Fruit fly (Drosophila melanogaster): ENCODE results near the gene CG7573.

Gene CG7573

DNA sequence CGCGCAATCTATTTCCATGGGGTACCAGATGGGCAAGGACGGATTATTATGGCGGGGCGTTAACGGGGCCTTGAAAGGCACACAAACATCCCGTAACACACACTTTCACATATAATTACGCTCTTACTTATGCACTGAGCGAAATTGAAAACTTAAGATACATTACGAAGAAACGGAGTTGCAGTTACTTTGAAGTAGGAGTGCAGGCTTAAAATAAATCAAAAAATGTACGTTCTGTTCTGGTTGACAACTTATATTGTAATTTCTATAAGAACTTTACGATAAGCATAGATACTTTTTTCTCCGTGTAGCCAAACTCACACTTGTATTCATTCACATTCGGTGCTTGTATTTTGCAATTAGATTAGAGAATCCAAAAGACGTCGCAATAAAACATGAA, 41.5 kb downstream of the CG7573 start:
- TF ChIP-seq Dfd (GFP tag; optimal IDR thresholded peaks at IDR 0.05) (no peak), br (GFP tag; optimal IDR thresholded peaks at IDR 0.05) (peak; percentile 94), N (GFP tag; optimal IDR thresholded peaks at IDR 0.05) (no peak), Myc (optimal IDR thresholded peaks at IDR 0.05) (no peak), usp (GFP tag; optimal IDR thresholded peaks at IDR 0.05) (no peak), fru (GFP tag; optimal IDR thresholded peaks at IDR 0.05) (peak; percentile 96), psq (GFP tag; optimal IDR thresholded peaks at IDR 0.05) (peak; percentile 89), CG32264 (GFP tag; optimal IDR thresholded peaks at IDR 0.05) (peak; percentile 93), dl (GFP tag; optimal IDR thresholded peaks at IDR 0.05; ENCODE audit: insufficient read depth in 1 of 2, partially characterized antibody in 2 of 2) (no peak), pan (optimal IDR thresholded peaks at IDR 0.05) (no peak), sage (GFP tag; optimal IDR thresholded peaks at IDR 0.05) (peak; percentile 81), foxo (GFP tag; optimal IDR thresholded peaks at IDR 0.05) (peak; percentile 93 to 97), lola (GFP tag; optimal IDR thresholded peaks at IDR 0.05) (no peak), Sp1 (GFP tag; optimal IDR thresholded peaks at IDR 0.05) (peak; percentile 87), h (GFP tag; optimal IDR thresholded peaks at IDR 0.05) (peak; percentile 98), CrebA (GFP tag; optimal IDR thresholded peaks at IDR 0.05; ENCODE audit: borderline replicate concordance) (peak; percentile 82), dmrt93B (GFP tag; optimal IDR thresholded peaks at IDR 0.05) (peak; percentile 75), Hr83 (GFP tag; optimal IDR thresholded peaks at IDR 0.05; ENCODE audit: poor library complexity, severe bottlenecking) (no peak), rgr (GFP tag; optimal IDR thresholded peaks at IDR 0.05) (peak; percentile 97), Hnf4 (GFP tag; optimal IDR thresholded peaks at IDR 0.05) (peak; percentile 95), Abd-B (GFP tag; optimal IDR thresholded peaks at IDR 0.05) (no peak), Mio (GFP tag; optimal IDR thresholded peaks at IDR 0.05) (peak; percentile 79), GATAd (GFP tag; optimal IDR thresholded peaks at IDR 0.05) (peak; percentile 76), CG9705 (GFP tag; optimal IDR thresholded peaks at IDR 0.05) (peak; percentile 39), ey (GFP tag; optimal IDR thresholded peaks at IDR 0.05) (peak; percentile 97), woc (GFP tag; optimal IDR thresholded peaks at IDR 0.05) (peak; percentile 77), Dif (GFP tag; optimal IDR thresholded peaks at IDR 0.05; ENCODE audit: partially characterized antibody) (no peak), HLH106 (tag; optimal IDR thresholded peaks at IDR 0.05) (peak; percentile 90), sv (GFP tag; optimal IDR thresholded peaks at IDR 0.05) (peak; percentile 82), jim (GFP tag; optimal IDR thresholded peaks at IDR 0.05) (peak; percentile 48), dsf (GFP tag; optimal IDR thresholded peaks at IDR 0.05; ENCODE audit: borderline replicate concordance) (peak; percentile 82), brk (GFP tag; optimal IDR thresholded peaks at IDR 0.05) (peak; percentile 92), Jra (GFP tag; optimal IDR thresholded peaks at IDR 0.05) (peak; percentile 94), Hr78 (GFP tag; optimal IDR thresholded peaks at IDR 0.05) (no peak), Vsx2 (GFP tag; optimal IDR thresholded peaks at IDR 0.05; ENCODE audit: partially characterized antibody) (no peak), tai (GFP tag; optimal IDR thresholded peaks at IDR 0.05) (peak; percentile 93), OdsH (GFP tag; optimal IDR thresholded peaks at IDR 0.05) (peak; percentile 95), Rel (GFP tag; optimal IDR thresholded peaks at IDR 0.05) (peak; percentile 69), Rel (tag; optimal IDR thresholded peaks at IDR 0.05) (peak; percentile 48)

DNA sequence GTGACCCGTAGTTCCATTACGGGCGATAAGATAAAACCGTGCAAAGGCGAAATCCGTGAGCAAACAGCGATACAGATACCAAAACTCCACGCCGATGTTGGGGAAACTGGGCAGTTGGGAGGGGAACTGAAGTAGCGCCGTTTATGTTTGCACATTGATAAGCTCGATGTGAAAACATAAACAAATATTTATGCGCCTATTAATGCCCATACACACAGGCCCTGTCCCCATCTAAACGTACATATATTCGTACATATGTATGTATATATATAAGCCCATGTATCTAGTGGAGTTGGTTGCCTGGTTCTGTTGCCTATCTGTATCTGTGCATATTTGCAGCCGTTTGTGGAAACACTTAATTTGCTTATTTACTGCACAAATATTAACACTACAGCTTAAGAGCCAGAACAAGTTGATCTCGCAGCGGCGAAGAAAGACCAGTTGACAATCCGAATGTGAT, 42.8 kb downstream of the CG7573 start:
- TF ChIP-seq foxo (GFP tag; optimal IDR thresholded peaks at IDR 0.05) (peak in 1 of 2 experiments; percentile 42), usp (GFP tag; optimal IDR thresholded peaks at IDR 0.05) (no peak), Rel (GFP tag; optimal IDR thresholded peaks at IDR 0.05) (no peak), Rel (tag; optimal IDR thresholded peaks at IDR 0.05) (peak; percentile 7), Sp1 (GFP tag; optimal IDR thresholded peaks at IDR 0.05) (peak; percentile 48), tai (GFP tag; optimal IDR thresholded peaks at IDR 0.05) (peak; percentile 60), pan (optimal IDR thresholded peaks at IDR 0.05) (no peak), h (GFP tag; optimal IDR thresholded peaks at IDR 0.05) (peak; percentile 70), dmrt93B (GFP tag; optimal IDR thresholded peaks at IDR 0.05) (peak; percentile 36), CG9705 (GFP tag; optimal IDR thresholded peaks at IDR 0.05) (peak; percentile 23), rgr (GFP tag; optimal IDR thresholded peaks at IDR 0.05) (peak; percentile 70), Hnf4 (GFP tag; optimal IDR thresholded peaks at IDR 0.05) (peak; percentile 56), OdsH (GFP tag; optimal IDR thresholded peaks at IDR 0.05) (peak; percentile 57), Dif (GFP tag; optimal IDR thresholded peaks at IDR 0.05; ENCODE audit: partially characterized antibody) (no peak), ey (GFP tag; optimal IDR thresholded peaks at IDR 0.05) (no peak), CG32264 (GFP tag; optimal IDR thresholded peaks at IDR 0.05) (peak; percentile 10), sv (GFP tag; optimal IDR thresholded peaks at IDR 0.05) (peak; percentile 46), Abd-B (GFP tag; optimal IDR thresholded peaks at IDR 0.05) (no peak), fru (GFP tag; optimal IDR thresholded peaks at IDR 0.05) (peak; percentile 13), psq (GFP tag; optimal IDR thresholded peaks at IDR 0.05) (peak; percentile 43), sage (GFP tag; optimal IDR thresholded peaks at IDR 0.05) (peak; percentile 13), jim (GFP tag; optimal IDR thresholded peaks at IDR 0.05) (no peak), Mio (GFP tag; optimal IDR thresholded peaks at IDR 0.05) (no peak), N (GFP tag; optimal IDR thresholded peaks at IDR 0.05) (no peak), Jra (GFP tag; optimal IDR thresholded peaks at IDR 0.05) (no peak), Hr78 (GFP tag; optimal IDR thresholded peaks at IDR 0.05) (no peak), CrebA (GFP tag; optimal IDR thresholded peaks at IDR 0.05; ENCODE audit: borderline replicate concordance) (no peak), Dfd (GFP tag; optimal IDR thresholded peaks at IDR 0.05) (no peak), woc (GFP tag; optimal IDR thresholded peaks at IDR 0.05) (no peak), GATAd (GFP tag; optimal IDR thresholded peaks at IDR 0.05) (peak; percentile 11), dl (GFP tag; optimal IDR thresholded peaks at IDR 0.05; ENCODE audit: insufficient read depth in 1 of 2, partially characterized antibody in 2 of 2) (no peak), lola (GFP tag; optimal IDR thresholded peaks at IDR 0.05) (no peak), Myc (optimal IDR thresholded peaks at IDR 0.05) (no peak), dsf (GFP tag; optimal IDR thresholded peaks at IDR 0.05; ENCODE audit: borderline replicate concordance) (no peak), br (GFP tag; optimal IDR thresholded peaks at IDR 0.05) (peak; percentile 64), Hr83 (GFP tag; optimal IDR thresholded peaks at IDR 0.05; ENCODE audit: poor library complexity, severe bottlenecking) (peak; percentile 34), Vsx2 (GFP tag; optimal IDR thresholded peaks at IDR 0.05; ENCODE audit: partially characterized antibody) (no peak), brk (GFP tag; optimal IDR thresholded peaks at IDR 0.05) (no peak), HLH106 (tag; optimal IDR thresholded peaks at IDR 0.05) (peak; percentile 45)
